Worm (Caenorhabditis elegans): ENCODE data around the gene F43C11.3.

DNA sequence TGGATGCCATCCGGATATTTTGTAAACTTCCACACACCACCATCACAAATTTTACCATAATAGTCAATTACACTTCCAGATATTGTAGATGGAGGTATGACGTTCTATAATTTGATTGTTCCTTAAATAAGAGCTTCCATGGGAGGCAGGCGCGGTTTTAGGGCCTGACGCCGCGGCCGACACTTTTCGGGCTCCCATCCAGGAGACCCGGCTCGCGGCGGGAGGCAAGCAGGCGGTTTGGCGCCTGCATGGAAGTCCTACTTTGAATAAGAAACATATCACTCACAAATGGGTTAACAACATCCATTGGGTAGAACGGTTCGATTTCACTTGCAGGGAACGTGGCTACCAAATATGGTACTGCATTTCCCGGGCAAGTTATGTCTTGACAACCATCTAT is 26.6 kb downstream of the F43C11.3 start:
- TF ChIP-seq dao-5 (tag; optimal IDR thresholded peaks at IDR 0.05) = no peak
- no peak for TF ChIP-seq him-1 (tag; optimal IDR thresholded peaks at IDR 0.05)

Data from whole organism, L4/young adult.